Fruit fly (Drosophila melanogaster) whole organism, embryonic: ENCODE measurements around the gene CG1231.

Experiments
- B-H1 ChIP-seq: fragments of 200-800 bp; sonication (Bioruptor generic); IDR thresholded peaks from 3 replicates; pipeline ENCODE4 v1.3.6; 2022; ENCODE audit warnings: missing biosample characterization, missing genetic modification characterization
- CG1233 ChIP-seq: fragments of 200-800 bp; sonication (Bioruptor generic); optimal IDR thresholded peaks from 4 replicates; lab custom pipeline; 2018; ENCODE audit warnings: missing biosample characterization, mild to moderate bottlenecking, missing genetic modification characterization
- CG12769 ChIP-seq: fragments of 200-800 bp; sonication (Bioruptor generic); optimal IDR thresholded peaks from 2 replicates; lab custom pipeline; 2019; ENCODE audit warnings: missing biosample characterization, mild to moderate bottlenecking, missing genetic modification characterization, moderate library complexity
- CG1832 ChIP-seq: fragments of 200-800 bp; sonication (Bioruptor generic); optimal IDR thresholded peaks from 2 replicates; lab custom pipeline; 2017; ENCODE audit warnings: missing biosample characterization, mild to moderate bottlenecking, missing genetic modification characterization, inconsistent platforms
- CG18476 ChIP-seq: fragments of 200-800 bp; sonication (Bioruptor generic); optimal IDR thresholded peaks from 2 replicates; lab custom pipeline; 2016; ENCODE audit warnings: missing biosample characterization, mild to moderate bottlenecking, missing genetic modification characterization
- CG31224 ChIP-seq: fragments of 200-800 bp; sonication (Bioruptor generic); IDR thresholded peaks from 2 replicates; pipeline ENCODE4 v1.3.6; 2022; ENCODE audit warnings: missing biosample characterization, missing genetic modification characterization
- CG32532 ChIP-seq: fragments of 200-800 bp; sonication (Bioruptor generic); IDR thresholded peaks from 2 replicates; pipeline ENCODE4 v1.3.6; 2022; ENCODE audit warnings: missing biosample characterization, missing genetic modification characterization
- CG34224 ChIP-seq: fragments of 200-800 bp; sonication (Bioruptor generic); IDR thresholded peaks from 3 replicates; pipeline ENCODE4 v1.3.6; 2022; ENCODE audit warnings: missing biosample characterization, missing genetic modification characterization; ENCODE audit not compliant: partially characterized antibody
- CG4328 ChIP-seq: fragments of 200-800 bp; sonication (Bioruptor generic); optimal IDR thresholded peaks from 3 replicates; lab custom pipeline; 2017; ENCODE audit warnings: missing biosample characterization, missing genetic modification reagents, missing genetic modification characterization
- CG43689 ChIP-seq: fragments of 200-800 bp; sonication (Bioruptor generic); IDR thresholded peaks from 2 replicates; pipeline ENCODE4 v1.3.6; 2022; ENCODE audit warnings: missing biosample characterization, missing genetic modification characterization
- CG4424 ChIP-seq: fragments of 200-800 bp; sonication (Bioruptor generic); optimal IDR thresholded peaks from 3 replicates; lab custom pipeline; 2016; ENCODE audit warnings: missing biosample characterization, missing genetic modification characterization
- CG7556 ChIP-seq: fragments of 200-800 bp; sonication (Bioruptor generic); optimal IDR thresholded peaks from 2 replicates; lab custom pipeline; 2017; ENCODE audit warnings: missing biosample characterization, mild to moderate bottlenecking, missing genetic modification characterization
- CrebB ChIP-seq: fragments of 200-800 bp; sonication (Bioruptor generic); optimal IDR thresholded peaks from 3 replicates; lab custom pipeline; 2018; ENCODE audit warnings: missing biosample characterization, mild to moderate bottlenecking, missing genetic modification characterization
- Dek ChIP-seq: fragments of 200-800 bp; sonication (Bioruptor generic); optimal IDR thresholded peaks from 3 replicates; lab custom pipeline; 2019; ENCODE audit warnings: missing biosample characterization, mild to moderate bottlenecking, missing genetic modification characterization, moderate library complexity
- Dip2 ChIP-seq: fragments of 200-800 bp; sonication (Bioruptor generic); IDR thresholded peaks from 2 replicates; pipeline ENCODE4 v1.3.6; 2022; ENCODE audit warnings: missing biosample characterization, missing genetic modification characterization
- HmgZ ChIP-seq: fragments of 200-800 bp; sonication (Bioruptor generic); optimal IDR thresholded peaks from 2 replicates; lab custom pipeline; 2018; ENCODE audit warnings: missing biosample characterization, mild to moderate bottlenecking, missing genetic modification characterization
- Hr78 ChIP-seq, 2 experiments: fragments of 200-800 bp in 1 of 2; fragments of >200 bp in 1 of 2; sonication (Bioruptor generic) in 1 of 2; optimal IDR thresholded peaks; 2 replicates each; lab custom pipeline; 2017 to 2019; ENCODE audit warnings: missing biosample characterization in 2 of 2, missing genetic modification characterization in 2 of 2, mild to moderate bottlenecking in 1 of 2, moderate library complexity in 1 of 2
- Mes4 ChIP-seq: fragments of 200-800 bp; sonication (Bioruptor generic); optimal IDR thresholded peaks from 2 replicates; lab custom pipeline; 2016; ENCODE audit warnings: missing biosample characterization, missing genetic modification characterization
- Myb ChIP-seq: fragments of 200-800 bp; sonication (Bioruptor generic); optimal IDR thresholded peaks from 2 replicates; lab custom pipeline; 2016; ENCODE audit warnings: missing biosample characterization, missing genetic modification characterization
- NC2α ChIP-seq: fragments of 200-800 bp; sonication (Bioruptor generic); optimal IDR thresholded peaks from 2 replicates; lab custom pipeline; 2016; ENCODE audit warnings: missing biosample characterization, missing genetic modification characterization
- NfI ChIP-seq: fragments of 200-800 bp; sonication (Bioruptor generic); optimal IDR thresholded peaks from 3 replicates; lab custom pipeline; 2018; ENCODE audit warnings: missing biosample characterization, mild to moderate bottlenecking, missing genetic modification characterization, moderate library complexity
- TFAM ChIP-seq: fragments of 200-800 bp; sonication (Bioruptor generic); optimal IDR thresholded peaks from 2 replicates; lab custom pipeline; 2017; ENCODE audit warnings: missing biosample characterization, missing genetic modification characterization, inconsistent platforms
- Tbp ChIP-seq: fragments of >200 bp; optimal IDR thresholded peaks from 2 replicates; lab custom pipeline; 2018; ENCODE audit warnings: missing biosample characterization, missing genetic modification characterization
- ab ChIP-seq: fragments of 200-800 bp; sonication (Bioruptor generic); optimal IDR thresholded peaks from 2 replicates; lab custom pipeline; 2016; ENCODE audit warnings: missing biosample characterization, missing genetic modification characterization
- cato ChIP-seq: fragments of 200-800 bp; sonication (Bioruptor generic); optimal IDR thresholded peaks from 2 replicates; lab custom pipeline; 2016; ENCODE audit warnings: missing biosample characterization, missing genetic modification characterization, borderline replicate concordance
- croc ChIP-seq: fragments of 200-800 bp; sonication (Bioruptor generic); conservative IDR thresholded peaks from 3 replicates; pipeline ENCODE4 v1.3.6; 2022; ENCODE audit warnings: missing biosample characterization, missing genetic modification characterization
- dm ChIP-seq: fragments of 200-800 bp; sonication (Bioruptor generic); optimal IDR thresholded peaks from 3 replicates; lab custom pipeline; 2016; ENCODE audit warnings: missing biosample characterization, missing genetic modification characterization
- gem ChIP-seq: fragments of 200-800 bp; sonication (Bioruptor generic); optimal IDR thresholded peaks from 2 replicates; lab custom pipeline; 2019; ENCODE audit warnings: missing biosample characterization, mild to moderate bottlenecking, missing genetic modification characterization, moderate library complexity
- grn ChIP-seq: fragments of 200-800 bp; sonication (Bioruptor generic); optimal IDR thresholded peaks from 3 replicates; lab custom pipeline; 2017; ENCODE audit warnings: missing biosample characterization, missing genetic modification characterization
- gro ChIP-seq: fragments of 200-800 bp; sonication (Bioruptor generic); optimal IDR thresholded peaks from 2 replicates; lab custom pipeline; 2016; ENCODE audit warnings: missing biosample characterization, missing genetic modification characterization
- lmd ChIP-seq: fragments of 200-800 bp; sonication (Bioruptor generic); IDR thresholded peaks from 2 replicates; pipeline ENCODE4 v1.3.6; 2022; ENCODE audit warnings: missing biosample characterization, missing genetic modification characterization
- maf-S ChIP-seq: fragments of 200-800 bp; sonication (Bioruptor generic); optimal IDR thresholded peaks from 2 replicates; lab custom pipeline; 2016; ENCODE audit warnings: missing biosample characterization, missing genetic modification characterization
- nmo ChIP-seq: fragments of 200-800 bp; sonication (Bioruptor generic); optimal IDR thresholded peaks from 2 replicates; lab custom pipeline; 2018; ENCODE audit warnings: missing biosample characterization, mild to moderate bottlenecking, missing genetic modification characterization, moderate library complexity
- pan ChIP-seq, 4 experiments: fragments of >200 bp in 3 of 4; fragments of 200-800 bp in 1 of 4; sonication (Bioruptor generic) in 1 of 4; optimal IDR thresholded peaks in 3 of 4; IDR thresholded peaks in 1 of 4; 2 replicates each; pipeline versions ENCODE4 v1.3.6 to Lab custom; 2017 to 2022; ENCODE audit warnings: missing biosample characterization in 2 of 4, missing genetic modification characterization in 2 of 4, mixed read lengths in 1 of 4
- pfk ChIP-seq: fragments of 200-800 bp; sonication (Bioruptor generic); optimal IDR thresholded peaks from 2 replicates; lab custom pipeline; 2018; ENCODE audit warnings: missing biosample characterization, mild to moderate bottlenecking, missing genetic modification characterization, moderate library complexity
- row ChIP-seq: fragments of 200-800 bp; sonication (Bioruptor generic); IDR thresholded peaks from 3 replicates; pipeline ENCODE4 v1.3.6; 2022; ENCODE audit warnings: missing biosample characterization, missing genetic modification characterization
- sim ChIP-seq: fragments of 200-800 bp; sonication (Bioruptor generic); IDR thresholded peaks from 2 replicates; pipeline ENCODE4 v1.3.6; 2022; ENCODE audit warnings: missing biosample characterization, missing genetic modification characterization
- sob ChIP-seq: fragments of 200-800 bp; sonication (Bioruptor generic); IDR thresholded peaks from 2 replicates; pipeline ENCODE4 v1.3.6; 2022; ENCODE audit warnings: missing biosample characterization, missing genetic modification characterization
- sqz ChIP-seq: fragments of 200-800 bp; sonication (Bioruptor generic); optimal IDR thresholded peaks from 3 replicates; lab custom pipeline; 2018; ENCODE audit warnings: missing biosample characterization, mild to moderate bottlenecking, missing genetic modification characterization
- stc ChIP-seq: fragments of 200-800 bp; sonication (Bioruptor generic); IDR thresholded peaks from 2 replicates; pipeline ENCODE4 v1.3.6; 2022; ENCODE audit warnings: missing biosample characterization, missing genetic modification characterization
- trem ChIP-seq: fragments of 200-800 bp; optimal IDR thresholded peaks from 3 replicates; lab custom pipeline; 2019; ENCODE audit warnings: missing biosample characterization, mild to moderate bottlenecking, missing genetic modification characterization, moderate library complexity
- ttk ChIP-seq: fragments of 200-800 bp; sonication (Bioruptor generic); IDR thresholded peaks from 2 replicates; pipeline ENCODE4 v2.1.2; 2022; ENCODE audit warnings: missing biosample characterization, missing genetic modification characterization
- tup ChIP-seq: fragments of 200-800 bp; sonication (Bioruptor generic); optimal IDR thresholded peaks from 2 replicates; lab custom pipeline; 2016; ENCODE audit warnings: missing biosample characterization, mild to moderate bottlenecking, missing genetic modification characterization, moderate library complexity
- vfl ChIP-seq: fragments of 200-800 bp; sonication (Bioruptor generic); optimal IDR thresholded peaks from 2 replicates; lab custom pipeline; 2016; ENCODE audit warnings: missing biosample characterization, missing genetic modification characterization
- vnd ChIP-seq: fragments of 200-800 bp; sonication (Bioruptor generic); IDR thresholded peaks from 3 replicates; pipeline ENCODE4 v1.3.6; 2022; ENCODE audit warnings: missing biosample characterization, missing genetic modification characterization; ENCODE audit not compliant: partially characterized antibody
- vvl ChIP-seq: fragments of 200-800 bp; sonication (Bioruptor generic); IDR thresholded peaks from 2 replicates; pipeline ENCODE4 v1.3.6; 2022; ENCODE audit warnings: missing biosample characterization, missing genetic modification characterization
- zf30C ChIP-seq: fragments of 200-800 bp; sonication (Bioruptor generic); optimal IDR thresholded peaks from 3 replicates; lab custom pipeline; 2018; ENCODE audit warnings: missing biosample characterization, mild to moderate bottlenecking, missing genetic modification characterization
- zfh1 ChIP-seq: fragments of 200-800 bp; sonication (Bioruptor generic); IDR thresholded peaks from 3 replicates; pipeline ENCODE4 v1.3.6; 2022; ENCODE audit warnings: missing biosample characterization, missing genetic modification characterization

Gene CG1231

dm6 chr3L:319145-320009 lies 36.8 kb upstream of the CG1231 start, which contains the start of gene fwd (continued):
- TF ChIP-seq TFAM (no peak), Hr78 (GFP tag; optimal IDR thresholded peaks at IDR 0.05; lab: Kevin White, UChicago) (peak in 1 of 2 experiments; percentile 57), B-H1 (no peak), gem (tag; lab: Kevin White, UChicago) (no peak), CG32532 (GFP tag; lab: Robert Waterston, UW) (peak; percentile 36; the same call in 1 of the 2 replicates), CG4424 (GFP tag; lab: Kevin White, UChicago) (peak; percentile 15), maf-S (no peak), zf30C (GFP tag; lab: Kevin White, UChicago) (no peak), Dek (tag; lab: Kevin White, UChicago) (peak; percentile 12), CG4328 (GFP tag; lab: Kevin White, UChicago) (peak; percentile 13), ab (GFP tag; lab: Kevin White, UChicago) (no peak), row (GFP tag; lab: Robert Waterston, UW) (no peak; the same call in 2 of the 3 replicates), ttk (GFP tag; lab: Robert Waterston, UW) (peak; percentile 14; the same call in 1 of the 2 replicates), pan (optimal IDR thresholded peaks at IDR 0.05; lab: Kevin White, UChicago) (no peak), pan (GFP tag; optimal IDR thresholded peaks at IDR 0.05 in 1 of 2, IDR thresholded peaks at IDR 0.05 in 1 of 2) (no peak), HmgZ (tag; lab: Kevin White, UChicago) (peak; percentile 85), vnd (GFP tag; lab: Robert Waterston, UW) (0 out of 3 replicates have a peak, but pooled peaks have one; percentile 11), cato (GFP tag; lab: Kevin White, UChicago) (no peak), CG1233 (GFP tag; lab: Kevin White, UChicago) (peak; percentile 18), CrebB (tag; lab: Kevin White, UChicago) (peak; percentile 24), stc (GFP tag; lab: Robert Waterston, UW) (no peak), Mes4 (GFP tag; lab: Kevin White, UChicago) (peak; percentile 46), gro (GFP tag; lab: Kevin White, UChicago) (peak; percentile 38), nmo (GFP tag; lab: Kevin White, UChicago) (peak; percentile 67), CG31224 (GFP tag; lab: Robert Waterston, UW) (no peak), CG1832 (no peak), CG34224 (no peak), CG18476 (no peak), trem (tag; lab: Kevin White, UChicago) (peak; percentile 81), CG7556 (GFP tag; lab: Kevin White, UChicago) (peak; percentile 19), NfI (peak; percentile 26), vfl (GFP tag; lab: Kevin White, UChicago) (no peak), Tbp (GFP tag; lab: Kevin White, UChicago) (no peak), Myb (GFP tag; lab: Kevin White, UChicago) (peak; percentile 98), sim (GFP tag; lab: Robert Waterston, UW) (no peak), dm (GFP tag; lab: Kevin White, UChicago) (peak; percentile 36), tup (GFP tag; lab: Kevin White, UChicago) (no peak), croc (GFP tag; lab: Robert Waterston, UW) (no peak), NC2α (GFP tag; lab: Kevin White, UChicago) (peak; percentile 2), sob (GFP tag; lab: Robert Waterston, UW) (peak; percentile 15; the same call in 1 of the 2 replicates), CG43689 (GFP tag; lab: Robert Waterston, UW) (no peak), CG12769 (tag; lab: Kevin White, UChicago) (peak; percentile 31), sqz (GFP tag; lab: Kevin White, UChicago) (peak; percentile 66), pfk (GFP tag; lab: Kevin White, UChicago) (peak; percentile 51), Dip2 (GFP tag; lab: Robert Waterston, UW) (no peak), lmd (GFP tag; lab: Robert Waterston, UW) (no peak), zfh1 (GFP tag; lab: Robert Waterston, UW) (0 out of 3 replicates have a peak, but pooled peaks have one; percentile 12), grn (no peak), vvl (GFP tag; lab: Robert Waterston, UW) (peak; percentile 45; the same call in 1 of the 2 replicates)
